Worm (Caenorhabditis elegans) whole organism, L1 larva: ENCODE results near the gene ZC239.16.

Experiments used
- C04F5.9 ChIP-seq: sonication (generic microtip); optimal IDR thresholded peaks from 2 replicates; lab custom pipeline; 2016; ENCODE audit warnings: missing genetic modification characterization, missing compliant biosample characterization
- C34B4.2 ChIP-seq: sonication (generic microtip); optimal IDR thresholded peaks from 2 replicates; lab custom pipeline; 2017; ENCODE audit warnings: mild to moderate bottlenecking, missing genetic modification characterization, missing compliant biosample characterization
- Y116A8C.19 ChIP-seq: sonication (generic microtip); optimal IDR thresholded peaks from 2 replicates; lab custom pipeline; 2016; ENCODE audit warnings: missing compliant biosample characterization, missing genetic modification characterization, borderline replicate concordance
- alr-1 ChIP-seq: fragments of 200-800 bp; sonication (Bioruptor generic); optimal IDR thresholded peaks from 2 replicates; lab custom pipeline; 2018; ENCODE audit warnings: borderline replicate concordance, mild to moderate bottlenecking, missing genetic modification characterization, missing compliant biosample characterization
- aly-2 ChIP-seq: fragments of 150-350 bp; optimal IDR thresholded peaks from 2 replicates; lab custom pipeline; 2014; ENCODE audit warnings: missing biosample characterization, missing genetic modification characterization
- ama-1 ChIP-seq: fragments of 150-350 bp; optimal IDR thresholded peaks from 2 replicates; lab custom pipeline; 2014
- ceh-63 ChIP-seq: fragments of 200-800 bp; sonication (Bioruptor generic); optimal IDR thresholded peaks from 2 replicates; lab custom pipeline; 2018; ENCODE audit warnings: mild to moderate bottlenecking, missing genetic modification characterization, missing compliant biosample characterization
- ceh-82 ChIP-seq, 3 experiments: fragments of 150-350 bp in 1 of 3; sonication (generic microtip) in 2 of 3; optimal IDR thresholded peaks; 2 replicates each; lab custom pipeline; 2014 to 2017; ENCODE audit warnings: missing biosample characterization in 3 of 3, missing genetic modification characterization in 3 of 3
- efl-1 ChIP-seq, 4 experiments: fragments of 150-350 bp; optimal IDR thresholded peaks in 3 of 4; peaks in 1 of 4; 1 replicate in 1 of 4; 2 replicates in 3 of 4; lab custom pipeline; 2014; ENCODE audit warnings: missing biosample characterization in 2 of 4, missing genetic modification characterization in 2 of 4, missing genetic modification reagents in 2 of 4
- elt-3 ChIP-seq, 6 experiments: fragments of 150-350 bp in 1 of 6; sonication (generic microtip); optimal IDR thresholded peaks; 2 replicates each; lab custom pipeline; 2017 to 2018; ENCODE audit warnings: missing biosample characterization in 6 of 6, missing genetic modification characterization in 6 of 6, inconsistent platforms in 1 of 6
- ets-5 ChIP-seq: fragments of 200-800 bp; sonication (Bioruptor generic); IDR thresholded peaks from 2 replicates; pipeline ENCODE4 v1.3.6; 2022; ENCODE audit warnings: missing genetic modification characterization, missing compliant biosample characterization
- fos-1 ChIP-seq: fragments of 150-350 bp; optimal IDR thresholded peaks from 2 replicates; lab custom pipeline; 2014; ENCODE audit warnings: missing biosample characterization, missing genetic modification characterization
- hlh-17 ChIP-seq: fragments of 200-800 bp; sonication (Bioruptor generic); optimal IDR thresholded peaks from 2 replicates; lab custom pipeline; 2018; ENCODE audit warnings: missing genetic modification characterization, mild to moderate bottlenecking, missing compliant biosample characterization, moderate library complexity, borderline replicate concordance
- lin-14 ChIP-seq: fragments of 200-800 bp; sonication (Bioruptor generic); optimal IDR thresholded peaks from 2 replicates; lab custom pipeline; 2018; ENCODE audit warnings: mild to moderate bottlenecking, missing genetic modification characterization, moderate library complexity, missing compliant biosample characterization
- lin-15B ChIP-seq: fragments of 150-350 bp; sonication (generic microtip); optimal IDR thresholded peaks from 3 replicates; lab custom pipeline; 2014; ENCODE audit warnings: missing biosample characterization, missing genetic modification characterization
- lin-35 ChIP-seq, 2 experiments: fragments of 150-350 bp; optimal IDR thresholded peaks; 2 replicates each; lab custom pipeline; 2014; ENCODE audit warnings: missing biosample characterization in 2 of 2, missing genetic modification characterization in 2 of 2, missing genetic modification reagents in 2 of 2
- lin-39 ChIP-seq: fragments of 150-350 bp; optimal IDR thresholded peaks from 2 replicates; lab custom pipeline; 2014; ENCODE audit warnings: missing biosample characterization, missing genetic modification reagents, missing genetic modification characterization
- lsy-2 ChIP-seq, 2 experiments: fragments of 150-350 bp; optimal IDR thresholded peaks; 2 replicates each; lab custom pipeline; 2014; ENCODE audit warnings: missing biosample characterization in 2 of 2, missing genetic modification characterization in 2 of 2
- mef-2 ChIP-seq: fragments of 150-350 bp; optimal IDR thresholded peaks from 2 replicates; lab custom pipeline; 2014; ENCODE audit warnings: missing biosample characterization, missing genetic modification characterization
- nhr-19 ChIP-seq: fragments of 200-800 bp; sonication (Bioruptor generic); conservative IDR thresholded peaks from 2 replicates; pipeline ENCODE4 v1.3.6; 2022; ENCODE audit warnings: missing genetic modification characterization, missing compliant biosample characterization
- nhr-47 ChIP-seq: sonication (generic microtip); optimal IDR thresholded peaks from 2 replicates; lab custom pipeline; 2016; ENCODE audit warnings: mild to moderate bottlenecking, missing genetic modification characterization, moderate library complexity, missing compliant biosample characterization
- nhr-71 ChIP-seq: sonication (generic microtip); optimal IDR thresholded peaks from 2 replicates; lab custom pipeline; 2016; ENCODE audit warnings: mild to moderate bottlenecking, missing genetic modification characterization, moderate library complexity, missing compliant biosample characterization
- nhr-77 ChIP-seq: fragments of 150-350 bp; optimal IDR thresholded peaks from 2 replicates; lab custom pipeline; 2014; ENCODE audit warnings: missing biosample characterization, missing genetic modification characterization
- nhr-90 ChIP-seq: sonication (generic microtip); optimal IDR thresholded peaks from 2 replicates; lab custom pipeline; 2016; ENCODE audit warnings: mild to moderate bottlenecking, missing genetic modification characterization, missing compliant biosample characterization; ENCODE audit not compliant: poor library complexity
- rnt-1 ChIP-seq: sonication (generic microtip); optimal IDR thresholded peaks from 2 replicates; lab custom pipeline; 2016; ENCODE audit warnings: mild to moderate bottlenecking, missing genetic modification characterization, moderate library complexity, missing compliant biosample characterization
- snu-23 ChIP-seq: sonication (generic microtip); optimal IDR thresholded peaks from 2 replicates; lab custom pipeline; 2016; ENCODE audit warnings: missing genetic modification characterization, missing compliant biosample characterization
- sup-37 ChIP-seq: fragments of 200-800 bp; sonication (Bioruptor generic); optimal IDR thresholded peaks from 2 replicates; lab custom pipeline; 2018; ENCODE audit warnings: mild to moderate bottlenecking, missing genetic modification characterization, missing compliant biosample characterization
- swsn-7 ChIP-seq: sonication (generic microtip); optimal IDR thresholded peaks from 2 replicates; lab custom pipeline; 2016; ENCODE audit warnings: missing genetic modification characterization, missing compliant biosample characterization
- tbx-2 ChIP-seq: sonication (generic microtip); optimal IDR thresholded peaks from 2 replicates; lab custom pipeline; 2016; ENCODE audit warnings: missing genetic modification characterization, missing compliant biosample characterization
- unc-130 ChIP-seq: fragments of 150-350 bp; optimal IDR thresholded peaks from 2 replicates; lab custom pipeline; 2017; ENCODE audit warnings: missing biosample characterization, missing genetic modification characterization, inconsistent platforms
- unc-86 ChIP-seq: sonication (generic microtip); optimal IDR thresholded peaks from 2 replicates; lab custom pipeline; 2016; ENCODE audit warnings: missing genetic modification characterization, missing compliant biosample characterization
- unc-98 ChIP-seq: fragments of 200-800 bp; sonication (Bioruptor generic); IDR thresholded peaks from 2 replicates; pipeline ENCODE4 v1.3.6; 2022; ENCODE audit warnings: missing genetic modification characterization, missing compliant biosample characterization
- xbp-1 ChIP-seq: sonication (generic microtip); optimal IDR thresholded peaks from 2 replicates; lab custom pipeline; 2016; ENCODE audit warnings: missing genetic modification characterization, missing compliant biosample characterization
- zag-1 ChIP-seq: fragments of 150-350 bp; optimal IDR thresholded peaks from 2 replicates; lab custom pipeline; 2014; ENCODE audit warnings: missing biosample characterization, missing genetic modification characterization
- ztf-11 ChIP-seq, 2 experiments: sonication (generic microtip); optimal IDR thresholded peaks; 2 replicates each; lab custom pipeline; 2016 to 2017; ENCODE audit warnings: missing genetic modification characterization in 2 of 2, missing biosample characterization in 1 of 2, missing compliant biosample characterization in 1 of 2

The ZC239.16 gene

ce11 chrII:3209251-3209650 lies 15.9 kb downstream of the ZC239.16 start, which contains the start of gene ZC239.6 (continued):
- no peak for TF ChIP-seq ztf-11 (tag; optimal IDR thresholded peaks at IDR 0.05; lab: Kevin White, UChicago)
- peak; percentile 16 for TF ChIP-seq xbp-1 (tag; lab: Kevin White, UChicago)
- TF ChIP-seq lin-35 (GFP tag; optimal IDR thresholded peaks at IDR 0.05; lab: Kevin White, UChicago), result peak in 1 of 2 experiments; percentile 8
- TF ChIP-seq, all 84 proteins: peak for 15

- TF ChIP-seq lin-14 (GFP tag; lab: Kevin White, UChicago) (no peak), ztf-11 (tag; optimal IDR thresholded peaks at IDR 0.05; lab: Kevin White, UChicago) (no peak), unc-86 (tag; lab: Kevin White, UChicago) (no peak), tbx-2 (tag; lab: Kevin White, UChicago) (no peak), lin-39 (tag; lab: Kevin White, UChicago) (no peak), alr-1 (tag; lab: Kevin White, UChicago) (no peak), lin-15B (tag; lab: Kevin White, UChicago) (no peak), nhr-71 (tag; lab: Kevin White, UChicago) (no peak), unc-98 (GFP tag; lab: Robert Waterston, UW) (no peak), rnt-1 (tag; lab: Kevin White, UChicago) (no peak), ama-1 (no peak), sup-37 (GFP tag; lab: Kevin White, UChicago) (no peak)
Measured at ce11 chrII:3208679-3209078, 16.4 kb downstream of the ZC239.16 start, which contains the start of gene sdz-35. Gene sdz-35 (minus strand): TSS chrII:3208779.

ce11 chrII:3206423-3206989 lies 18.6 kb downstream of the ZC239.16 start, which contains the start of the genes ZC239.20 and ZC239.21:
Gene ZC239.20 (minus strand): TSS chrII:3206523.
Gene ZC239.21 (plus strand): TSS chrII:3206939.
- TF ChIP-seq swsn-7 (tag; lab: Kevin White, UChicago) (no peak), ceh-82 (tag; optimal IDR thresholded peaks at IDR 0.05; lab: Kevin White, UChicago) (no peak), nhr-90 (tag; lab: Kevin White, UChicago) (no peak), sup-37 (GFP tag; lab: Kevin White, UChicago) (no peak), fos-1 (tag; lab: Kevin White, UChicago) (no peak), elt-3 (tag; optimal IDR thresholded peaks at IDR 0.05; lab: Kevin White, UChicago) (no peak), aly-2 (tag; lab: Kevin White, UChicago) (no peak), ceh-63 (no peak), C34B4.2 (no peak), snu-23 (GFP tag; lab: Kevin White, UChicago) (no peak)

- TF ChIP-seq nhr-77 (tag; lab: Kevin White, UChicago), result no peak
- no peak for TF ChIP-seq xbp-1 (tag; lab: Kevin White, UChicago)
- TF ChIP-seq C04F5.9, result no peak
- no peak for TF ChIP-seq swsn-7 (tag; lab: Kevin White, UChicago)
- TF ChIP-seq lin-39 (tag; lab: Kevin White, UChicago), result no peak
- no peak for TF ChIP-seq mef-2 (tag; lab: Kevin White, UChicago)
- no peak for TF ChIP-seq unc-130 (tag; lab: Kevin White, UChicago)
- TF ChIP-seq ets-5 (GFP tag; lab: Robert Waterston, UW), result no peak
- TF ChIP-seq lsy-2 (tag; optimal IDR thresholded peaks at IDR 0.05; lab: Kevin White, UChicago), result no peak
- TF ChIP-seq hlh-17 (GFP tag; lab: Kevin White, UChicago), result no peak
- no peak for TF ChIP-seq Y116A8C.19 (tag; lab: Kevin White, UChicago)
- TF ChIP-seq efl-1 (optimal IDR thresholded peaks at IDR 0.05; lab: Kevin White, UChicago), result no peak
- no peak for TF ChIP-seq efl-1 (GFP tag; optimal IDR thresholded peaks at IDR 0.05 in 1 of 2; lab: Kevin White, UChicago)
- no peak for TF ChIP-seq zag-1 (tag; lab: Kevin White, UChicago)
- no peak for TF ChIP-seq nhr-19 (GFP tag; lab: Robert Waterston, UW)
- no peak for TF ChIP-seq nhr-47 (tag; lab: Kevin White, UChicago)
- no peak for TF ChIP-seq ama-1
Measured at ce11 chrII:3203415-3203814, 21.7 kb downstream of the ZC239.16 start, which contains the start of gene sri-50. Gene sri-50 (plus strand): TSS chrII:3203715.
